Worm (Caenorhabditis elegans): ENCODE measurements around the gene C07A12.7.

Gene C07A12.7

ce11 chrX:4523887-4524350 lies 2.0 kb upstream of the C07A12.7 start, which contains the start of gene pdi-2 (continued):
- TF ChIP-seq madf-6 (GFP tag; IDR thresholded peaks at IDR 0.05) (no peak), F57A8.1 (GFP tag; optimal IDR thresholded peaks at IDR 0.05) (no peak), let-526 (GFP tag; IDR thresholded peaks at IDR 0.05) (no peak), attf-5 (GFP tag; optimal IDR thresholded peaks at IDR 0.05) (peak; percentile 64), F37B4.10 (GFP tag; IDR thresholded peaks at IDR 0.05) (no peak), F49E8.2 (tag; optimal IDR thresholded peaks at IDR 0.05; ENCODE audit: insufficient read depth) (no peak), chd-7 (tag; optimal IDR thresholded peaks at IDR 0.05) (peak; percentile 74), attf-3 (GFP tag; conservative IDR thresholded peaks at IDR 0.05) (no peak)

ce11 chrX:4523315-4523714 lies 1.4 kb upstream of the C07A12.7 start:
- TF ChIP-seq Y95B8A.8 (GFP tag; IDR thresholded peaks at IDR 0.05) = no peak
- no peak for TF ChIP-seq F49E8.2 (tag; optimal IDR thresholded peaks at IDR 0.05; ENCODE audit: insufficient read depth)
- no peak for TF ChIP-seq dox-1 (GFP tag; IDR thresholded peaks at IDR 0.05)
- TF ChIP-seq hrde-1 (tag; optimal IDR thresholded peaks at IDR 0.05; ENCODE audit: borderline replicate concordance) = no peak
- no peak for TF ChIP-seq ccch-3 (GFP tag; optimal IDR thresholded peaks at IDR 0.05)
- no peak for TF ChIP-seq nfya-2 (GFP tag; IDR thresholded peaks at IDR 0.05)

- TF ChIP-seq attf-6 (GFP tag; IDR thresholded peaks at IDR 0.05) (no peak), akir-1 (GFP tag; optimal IDR thresholded peaks at IDR 0.05) (no peak), ztf-3 (GFP tag; optimal IDR thresholded peaks at IDR 0.05) (no peak), lin-40 (tag; optimal IDR thresholded peaks at IDR 0.05) (no peak), repo-1 (tag; optimal IDR thresholded peaks at IDR 0.05) (no peak), snpc-1.3 (tag; optimal IDR thresholded peaks at IDR 0.05; ENCODE audit: insufficient read depth) (no peak), snpc-4 (GFP tag; optimal IDR thresholded peaks at IDR 0.05) (no peak), snpc-4 (tag; optimal IDR thresholded peaks at IDR 0.05) (no peak), hmg-1.2 (GFP tag; IDR thresholded peaks at IDR 0.05) (no peak), B0035.1 (tag; optimal IDR thresholded peaks at IDR 0.05) (no peak), Y79H2A.3 (GFP tag; conservative IDR thresholded peaks at IDR 0.05) (no peak), T07F8.4 (tag; optimal IDR thresholded peaks at IDR 0.05) (no peak), B0261.1 (tag; optimal IDR thresholded peaks at IDR 0.05) (no peak), ccch-3 (GFP tag; optimal IDR thresholded peaks at IDR 0.05) (no peak), egl-44 (GFP tag; IDR thresholded peaks at IDR 0.05) (no peak), Y67H2A.10 (GFP tag; conservative IDR thresholded peaks at IDR 0.05) (no peak), dox-1 (GFP tag; IDR thresholded peaks at IDR 0.05) (no peak)
Observed at ce11 chrX:4521166-4521565, 778 bp downstream of the C07A12.7 start.

ce11 chrX:4519968-4520367 lies 2.0 kb downstream of the C07A12.7 start:
- TF ChIP-seq cebp-1 (GFP tag; IDR thresholded peaks at IDR 0.05) (0 out of 2 replicates have a peak, but pooled peaks have one; percentile 18), cebp-1 (tag; optimal IDR thresholded peaks at IDR 0.05) (peak; percentile 12), lin-26 (GFP tag; IDR thresholded peaks at IDR 0.05) (0 out of 2 replicates have a peak, but pooled peaks have one; percentile 8), pha-4 (tag; optimal IDR thresholded peaks at IDR 0.05) (no peak), nhr-27 (tag; optimal IDR thresholded peaks at IDR 0.05) (no peak), let-607 (tag; optimal IDR thresholded peaks at IDR 0.05) (no peak), snpc-4 (GFP tag; optimal IDR thresholded peaks at IDR 0.05) (no peak), snpc-4 (tag; optimal IDR thresholded peaks at IDR 0.05) (no peak), ceh-27 (GFP tag; optimal IDR thresholded peaks at IDR 0.05) (peak; percentile 1), attf-5 (GFP tag; optimal IDR thresholded peaks at IDR 0.05) (no peak)

Data from whole organism, young adult.